Fruit fly (Drosophila melanogaster): ENCODE results near the gene Snx21.

DNA sequence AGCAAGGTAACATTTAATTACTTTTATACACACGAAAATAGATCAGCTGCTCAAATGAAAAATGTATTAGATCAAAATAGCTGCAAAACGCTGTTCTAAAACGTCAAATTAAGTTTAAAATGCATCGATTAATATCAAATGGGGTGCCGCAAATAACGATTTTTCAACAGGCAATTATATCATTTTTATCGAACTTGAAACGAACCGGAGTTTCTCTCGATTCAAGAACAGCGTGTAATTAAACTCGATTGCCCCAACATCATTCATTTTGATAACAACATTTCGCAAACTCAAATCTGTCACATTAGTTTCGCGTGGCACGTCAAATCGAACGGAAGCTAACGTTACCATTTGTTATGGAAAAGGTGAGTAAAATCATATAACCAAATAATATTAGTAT is 40.1 kb downstream of the Snx21 start, which contains the start of gene CG31689:
- TF ChIP-seq CG10348 (GFP tag; IDR thresholded peaks at IDR 0.05) (no peak), D1 (tag; optimal IDR thresholded peaks at IDR 0.05) (no peak), CG4496 (GFP tag; IDR thresholded peaks at IDR 0.05) (no peak), Pif1A (GFP tag; optimal IDR thresholded peaks at IDR 0.05) (no peak)

Measured in whole organism, pupa.